Fruit fly (Drosophila melanogaster) whole organism, embryonic: ENCODE data around the gene CG31548.

Source experiments
- CG10366 ChIP-seq: fragments of 200-800 bp; sonication (Bioruptor generic); IDR thresholded peaks from 2 replicates; pipeline ENCODE4 v1.3.6; 2022; ENCODE audit warnings: missing biosample characterization, missing genetic modification characterization
- CG10431 ChIP-seq: fragments of 200-800 bp; sonication (Bioruptor generic); optimal IDR thresholded peaks from 3 replicates; lab custom pipeline; 2018; ENCODE audit warnings: missing biosample characterization, mild to moderate bottlenecking, missing genetic modification characterization
- CG10979 ChIP-seq: fragments of 200-800 bp; sonication (Bioruptor generic); optimal IDR thresholded peaks from 2 replicates; lab custom pipeline; 2018; ENCODE audit warnings: missing biosample characterization, mild to moderate bottlenecking, missing genetic modification characterization, moderate library complexity
- CG11247 ChIP-seq: fragments of 200-800 bp; sonication (Bioruptor generic); IDR thresholded peaks from 2 replicates; pipeline ENCODE4 v1.3.6; 2022; ENCODE audit warnings: missing biosample characterization, missing genetic modification characterization
- CG11560 ChIP-seq: fragments of 200-800 bp; sonication (Bioruptor generic); IDR thresholded peaks from 3 replicates; pipeline ENCODE4 v1.3.6; 2022; ENCODE audit warnings: missing biosample characterization, missing genetic modification characterization
- CG12769 ChIP-seq: fragments of 200-800 bp; sonication (Bioruptor generic); optimal IDR thresholded peaks from 2 replicates; lab custom pipeline; 2019; ENCODE audit warnings: missing biosample characterization, mild to moderate bottlenecking, missing genetic modification characterization, moderate library complexity
- CG14667 ChIP-seq: fragments of 200-800 bp; sonication (Bioruptor generic); IDR thresholded peaks from 2 replicates; pipeline ENCODE4 v1.3.6; 2022; ENCODE audit warnings: missing biosample characterization, missing genetic modification characterization
- CG17802 ChIP-seq: fragments of 200-800 bp; sonication (Bioruptor generic); optimal IDR thresholded peaks from 2 replicates; lab custom pipeline; 2018; ENCODE audit warnings: missing biosample characterization, mild to moderate bottlenecking, missing genetic modification characterization, moderate library complexity
- CG1792 ChIP-seq: fragments of 200-800 bp; sonication (Bioruptor generic); optimal IDR thresholded peaks from 2 replicates; lab custom pipeline; 2016; ENCODE audit warnings: missing biosample characterization, missing genetic modification characterization
- CG18476 ChIP-seq: fragments of 200-800 bp; sonication (Bioruptor generic); optimal IDR thresholded peaks from 2 replicates; lab custom pipeline; 2016; ENCODE audit warnings: missing biosample characterization, mild to moderate bottlenecking, missing genetic modification characterization
- CG18764 ChIP-seq: fragments of 200-800 bp; sonication (Bioruptor generic); optimal IDR thresholded peaks from 3 replicates; lab custom pipeline; 2016; ENCODE audit warnings: missing biosample characterization, missing genetic modification characterization
- CG2678 ChIP-seq: fragments of 200-800 bp; sonication (Bioruptor generic); optimal IDR thresholded peaks from 3 replicates; lab custom pipeline; 2019; ENCODE audit warnings: missing biosample characterization, mild to moderate bottlenecking, missing genetic modification characterization, moderate library complexity
- CG3065 ChIP-seq: fragments of 200-800 bp; sonication (Bioruptor generic); optimal IDR thresholded peaks from 2 replicates; lab custom pipeline; 2016; ENCODE audit warnings: missing biosample characterization, missing genetic modification characterization
- CG34422 ChIP-seq: fragments of 200-800 bp; sonication (Bioruptor generic); IDR thresholded peaks from 3 replicates; pipeline ENCODE4 v1.3.6; 2022; ENCODE audit warnings: missing biosample characterization, missing genetic modification characterization
- CG42726 ChIP-seq: fragments of 200-800 bp; sonication (Bioruptor generic); IDR thresholded peaks from 2 replicates; pipeline ENCODE4 v1.3.6; 2022; ENCODE audit warnings: missing biosample characterization, missing genetic modification characterization; ENCODE audit not compliant: partially characterized antibody
- CG6854 ChIP-seq: fragments of 200-800 bp; sonication (Bioruptor generic); optimal IDR thresholded peaks from 3 replicates; lab custom pipeline; 2017; ENCODE audit warnings: missing biosample characterization, mild to moderate bottlenecking, missing genetic modification characterization
- CG7271 ChIP-seq: fragments of 200-800 bp; sonication (Bioruptor generic); optimal IDR thresholded peaks from 2 replicates; lab custom pipeline; 2018; ENCODE audit warnings: missing biosample characterization, mild to moderate bottlenecking, missing genetic modification characterization, moderate library complexity
- CG7556 ChIP-seq: fragments of 200-800 bp; sonication (Bioruptor generic); optimal IDR thresholded peaks from 2 replicates; lab custom pipeline; 2017; ENCODE audit warnings: missing biosample characterization, mild to moderate bottlenecking, missing genetic modification characterization
- CG7963 ChIP-seq: fragments of 200-800 bp; sonication (Bioruptor generic); IDR thresholded peaks from 3 replicates; pipeline ENCODE4 v1.3.6; 2022; ENCODE audit warnings: missing biosample characterization, missing genetic modification characterization; ENCODE audit not compliant: partially characterized antibody
- CG8924 ChIP-seq: fragments of 200-800 bp; optimal IDR thresholded peaks from 3 replicates; lab custom pipeline; 2019; ENCODE audit warnings: missing biosample characterization, mild to moderate bottlenecking, missing genetic modification characterization, moderate library complexity
- CG9609 ChIP-seq: fragments of 200-800 bp; sonication (Bioruptor generic); optimal IDR thresholded peaks from 3 replicates; lab custom pipeline; 2016; ENCODE audit warnings: missing biosample characterization, missing genetic modification characterization
- CG9727 ChIP-seq: fragments of 200-800 bp; sonication (Bioruptor generic); optimal IDR thresholded peaks from 3 replicates; lab custom pipeline; 2017; ENCODE audit warnings: missing biosample characterization, mild to moderate bottlenecking, missing genetic modification characterization
- CG9817 ChIP-seq: fragments of 200-800 bp; sonication (Bioruptor generic); optimal IDR thresholded peaks from 2 replicates; lab custom pipeline; 2018; ENCODE audit warnings: missing biosample characterization, mild to moderate bottlenecking, missing genetic modification characterization, moderate library complexity
- CG9876 ChIP-seq: fragments of 200-800 bp; sonication (Bioruptor generic); optimal IDR thresholded peaks from 2 replicates; lab custom pipeline; 2016; ENCODE audit warnings: missing biosample characterization, missing genetic modification characterization
- CrebB ChIP-seq: fragments of 200-800 bp; sonication (Bioruptor generic); optimal IDR thresholded peaks from 3 replicates; lab custom pipeline; 2018; ENCODE audit warnings: missing biosample characterization, mild to moderate bottlenecking, missing genetic modification characterization
- Fer1 ChIP-seq: fragments of 200-800 bp; sonication (Bioruptor generic); optimal IDR thresholded peaks from 2 replicates; lab custom pipeline; 2017; ENCODE audit warnings: missing biosample characterization, mild to moderate bottlenecking, missing genetic modification characterization
- Hsf ChIP-seq: fragments of 200-800 bp; sonication (Bioruptor generic); optimal IDR thresholded peaks from 3 replicates; lab custom pipeline; 2016; ENCODE audit warnings: missing biosample characterization, missing genetic modification characterization
- Lim3 ChIP-seq: fragments of 200-800 bp; sonication (Bioruptor generic); IDR thresholded peaks from 2 replicates; pipeline ENCODE4 v1.3.6; 2022; ENCODE audit warnings: missing biosample characterization, missing genetic modification characterization
- Nf-YA ChIP-seq: fragments of 200-800 bp; sonication (Bioruptor generic); IDR thresholded peaks from 2 replicates; pipeline ENCODE4 v1.3.6; 2022; ENCODE audit warnings: missing biosample characterization, missing genetic modification characterization
- NfI ChIP-seq: fragments of 200-800 bp; sonication (Bioruptor generic); optimal IDR thresholded peaks from 3 replicates; lab custom pipeline; 2018; ENCODE audit warnings: missing biosample characterization, mild to moderate bottlenecking, missing genetic modification characterization, moderate library complexity
- Six4 ChIP-seq: fragments of 200-800 bp; sonication (Bioruptor generic); optimal IDR thresholded peaks from 2 replicates; lab custom pipeline; 2016; ENCODE audit warnings: missing biosample characterization, missing genetic modification characterization
- Sox100B ChIP-seq: fragments of 200-800 bp; sonication (Bioruptor generic); optimal IDR thresholded peaks from 3 replicates; lab custom pipeline; 2018; ENCODE audit warnings: missing biosample characterization, mild to moderate bottlenecking, missing genetic modification characterization
- Sry-δ ChIP-seq: fragments of 200-800 bp; sonication (Bioruptor generic); optimal IDR thresholded peaks from 2 replicates; lab custom pipeline; 2016; ENCODE audit warnings: missing biosample characterization, missing genetic modification characterization
- ap ChIP-seq: fragments of 200-800 bp; sonication (Bioruptor generic); IDR thresholded peaks from 2 replicates; pipeline ENCODE4 v1.3.6; 2022; ENCODE audit warnings: missing biosample characterization, missing genetic modification characterization
- bab2 ChIP-seq: fragments of 200-800 bp; sonication (Bioruptor generic); optimal IDR thresholded peaks from 2 replicates; lab custom pipeline; 2016; ENCODE audit warnings: missing biosample characterization, missing genetic modification characterization
- bigmax ChIP-seq: fragments of 200-800 bp; sonication (Bioruptor generic); optimal IDR thresholded peaks from 2 replicates; lab custom pipeline; 2018; ENCODE audit warnings: missing biosample characterization, mild to moderate bottlenecking, missing genetic modification characterization
- eve ChIP-seq, 2 experiments: fragments of >200 bp; optimal IDR thresholded peaks; 2 replicates each; lab custom pipeline; 2017; ENCODE audit warnings: missing biosample characterization in 2 of 2, missing genetic modification characterization in 2 of 2
- ken ChIP-seq: fragments of 200-800 bp; sonication (Bioruptor generic); IDR thresholded peaks from 3 replicates; pipeline ENCODE4 v1.3.6; 2022; ENCODE audit warnings: missing biosample characterization, missing genetic modification characterization
- mirr ChIP-seq: fragments of 200-800 bp; sonication (Bioruptor generic); optimal IDR thresholded peaks from 3 replicates; lab custom pipeline; 2018; ENCODE audit warnings: missing biosample characterization, mild to moderate bottlenecking, missing genetic modification characterization
- mld ChIP-seq: fragments of 200-800 bp; sonication (Bioruptor generic); IDR thresholded peaks from 3 replicates; pipeline ENCODE4 v1.3.6; 2022; ENCODE audit warnings: missing biosample characterization, missing genetic modification characterization; ENCODE audit not compliant: partially characterized antibody
- nerfin-2 ChIP-seq: fragments of 200-800 bp; sonication (Bioruptor generic); IDR thresholded peaks from 2 replicates; pipeline ENCODE4 v1.3.6; 2022; ENCODE audit warnings: missing biosample characterization, missing genetic modification characterization; ENCODE audit not compliant: partially characterized antibody
- nom ChIP-seq: fragments of 200-800 bp; sonication (Bioruptor generic); optimal IDR thresholded peaks from 2 replicates; lab custom pipeline; 2017; ENCODE audit warnings: missing biosample characterization, missing genetic modification characterization, mild to moderate bottlenecking, moderate library complexity, missing genetic modification reagents
- pho ChIP-seq: fragments of 200-800 bp; sonication (Bioruptor generic); optimal IDR thresholded peaks from 2 replicates; lab custom pipeline; 2016; ENCODE audit warnings: missing biosample characterization, missing genetic modification characterization
- pnt ChIP-seq: fragments of 200-800 bp; sonication (Bioruptor generic); optimal IDR thresholded peaks from 3 replicates; lab custom pipeline; 2016; ENCODE audit warnings: missing biosample characterization, missing genetic modification characterization
- psq ChIP-seq: fragments of 200-800 bp; sonication (Bioruptor generic); optimal IDR thresholded peaks from 2 replicates; lab custom pipeline; 2017; ENCODE audit warnings: missing biosample characterization, missing genetic modification characterization
- pzg ChIP-seq: fragments of 200-800 bp; sonication (Bioruptor generic); optimal IDR thresholded peaks from 3 replicates; lab custom pipeline; 2018; ENCODE audit warnings: missing biosample characterization, mild to moderate bottlenecking, missing genetic modification characterization, moderate library complexity
- tna ChIP-seq: fragments of 200-800 bp; sonication (Bioruptor generic); IDR thresholded peaks from 2 replicates; pipeline ENCODE4 v1.3.6; 2022; ENCODE audit warnings: missing biosample characterization, missing genetic modification characterization; ENCODE audit not compliant: partially characterized antibody
- vnd ChIP-seq: fragments of 200-800 bp; sonication (Bioruptor generic); IDR thresholded peaks from 3 replicates; pipeline ENCODE4 v1.3.6; 2022; ENCODE audit warnings: missing biosample characterization, missing genetic modification characterization; ENCODE audit not compliant: partially characterized antibody
- zen2 ChIP-seq: fragments of 200-800 bp; sonication (Bioruptor generic); IDR thresholded peaks from 3 replicates; pipeline ENCODE4 v1.3.6; 2022; ENCODE audit warnings: missing biosample characterization, missing genetic modification characterization; ENCODE audit not compliant: partially characterized antibody

CG31548 gene

DNA sequence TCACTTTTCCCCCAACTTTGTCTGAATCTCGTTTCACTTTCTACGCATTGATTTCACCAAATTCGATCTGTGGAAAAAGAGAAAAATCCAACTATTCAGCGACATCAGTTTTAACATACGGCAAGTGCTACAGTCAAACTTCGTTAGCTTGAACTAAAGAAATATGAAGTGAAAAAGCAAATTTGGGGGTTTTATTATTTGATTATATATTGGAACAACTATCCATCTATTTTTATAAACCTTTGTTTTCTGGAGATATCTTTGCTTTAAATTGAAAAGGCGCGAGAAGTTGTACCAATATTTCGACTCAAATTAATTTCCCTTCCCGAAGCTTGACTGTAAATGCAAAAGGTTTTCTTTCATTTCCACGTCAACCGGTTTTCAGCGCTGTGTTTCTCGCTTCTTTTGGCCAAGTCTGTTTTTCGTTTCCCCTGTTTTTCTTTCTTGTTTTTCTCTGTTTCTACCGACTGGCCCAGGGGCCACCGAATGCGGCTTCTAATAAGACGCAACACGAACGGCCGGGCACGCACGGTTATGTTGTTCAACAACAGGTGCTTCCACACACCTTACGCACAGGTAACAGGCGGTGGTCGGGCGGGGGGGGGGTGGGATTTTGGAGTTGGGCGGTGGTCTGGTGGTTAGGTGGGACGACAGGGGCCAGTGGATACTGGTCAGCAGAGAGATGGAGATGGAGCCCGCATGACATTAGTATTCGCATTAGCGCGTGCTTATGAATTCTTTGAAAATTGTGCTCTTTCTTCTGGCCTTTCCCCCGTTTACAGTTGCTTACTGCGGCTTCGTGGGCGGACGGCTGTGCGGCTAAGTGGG is 46.5 kb upstream of the CG31548 start (continued):
- TF ChIP-seq CG18476 (GFP tag; lab: Kevin White, UChicago) (peak; percentile 24), CG10366 (GFP tag; lab: Robert Waterston, UW) (peak; percentile 14; the same call in 1 of the 2 replicates), CG2678 (tag; lab: Kevin White, UChicago) (no peak), tna (GFP tag; lab: Robert Waterston, UW) (no peak), bigmax (GFP tag; lab: Kevin White, UChicago) (no peak), zen2 (GFP tag; lab: Robert Waterston, UW) (no peak), CG18764 (GFP tag; lab: Kevin White, UChicago) (peak; percentile 31), CG1792 (GFP tag; lab: Kevin White, UChicago) (no peak), bab2 (peak; percentile 41), Nf-YA (GFP tag; lab: Robert Waterston, UW) (no peak), CG9817 (tag; lab: Kevin White, UChicago) (no peak), vnd (no peak), pzg (no peak), CG9609 (GFP tag; lab: Kevin White, UChicago) (no peak), Hsf (GFP tag; lab: Kevin White, UChicago) (peak; percentile 59), CG34422 (no peak), CG8924 (peak; percentile 60), ken (GFP tag; lab: Robert Waterston, UW) (peak; percentile 77), eve (GFP tag; optimal IDR thresholded peaks at IDR 0.05; lab: Kevin White, UChicago) (no peak), CG10979 (tag; lab: Kevin White, UChicago) (peak; percentile 82), pho (GFP tag; lab: Kevin White, UChicago) (no peak), Fer1 (peak; percentile 54), CG7271 (tag; lab: Kevin White, UChicago) (no peak), Sox100B (GFP tag; lab: Kevin White, UChicago) (no peak), CG9727 (GFP tag; lab: Kevin White, UChicago) (no peak), CG11247 (no peak), CG17802 (no peak), CG7556 (GFP tag; lab: Kevin White, UChicago) (peak; percentile 58), nom (GFP tag; lab: Kevin White, UChicago) (no peak), mld (GFP tag; lab: Robert Waterston, UW) (no peak), Lim3 (GFP tag; lab: Robert Waterston, UW) (no peak), NfI (GFP tag; lab: Kevin White, UChicago) (no peak), CG11560 (no peak), ap (no peak), psq (no peak), CG6854 (GFP tag; lab: Kevin White, UChicago) (no peak), CG42726 (GFP tag; lab: Robert Waterston, UW) (no peak; the same call in 1 of the 2 replicates), pnt (GFP tag; lab: Kevin White, UChicago) (peak; percentile 50), CG9876 (GFP tag; lab: Kevin White, UChicago) (no peak), CrebB (tag; lab: Kevin White, UChicago) (no peak), CG3065 (GFP tag; lab: Kevin White, UChicago) (no peak), CG12769 (tag; lab: Kevin White, UChicago) (no peak), Six4 (no peak), CG14667 (GFP tag; lab: Robert Waterston, UW) (no peak), CG10431 (GFP tag; lab: Kevin White, UChicago) (peak; percentile 31), nerfin-2 (no peak), Sry-δ (GFP tag; lab: Kevin White, UChicago) (no peak), CG7963 (GFP tag; lab: Robert Waterston, UW) (no peak), mirr (GFP tag; lab: Kevin White, UChicago) (no peak)
